Worm (Caenorhabditis elegans): Measurements from ENCODE around the gene T10B5.10.

The T10B5.10 gene

ce11 chrV:1871768-1872296, 15.8 kb upstream of the T10B5.10 start, which contains the start of the genes T10B5.4 and cct-7 (continued):
- TF ChIP-seq tbx-2 (tag; optimal IDR thresholded peaks at IDR 0.05) = peak; percentile 84
- TF ChIP-seq elt-3 (tag; optimal IDR thresholded peaks at IDR 0.05) = no peak
- peak; percentile 57 for TF ChIP-seq nhr-90 (tag; optimal IDR thresholded peaks at IDR 0.05; ENCODE audit: poor library complexity)
- peak; percentile 99 for TF ChIP-seq fkh-8 (tag; optimal IDR thresholded peaks at IDR 0.05)
- TF ChIP-seq nhr-20 (tag; optimal IDR thresholded peaks at IDR 0.05) = peak; percentile 84
- TF ChIP-seq nhr-237 (tag; optimal IDR thresholded peaks at IDR 0.05) = peak; percentile 73
- TF ChIP-seq C34B4.2 (tag; optimal IDR thresholded peaks at IDR 0.05) = no peak
- no peak for TF ChIP-seq lin-39 (tag; optimal IDR thresholded peaks at IDR 0.05)
- TF ChIP-seq efl-3 (GFP tag; optimal IDR thresholded peaks at IDR 0.05) = no peak
- TF ChIP-seq unc-62 (GFP tag; optimal IDR thresholded peaks at IDR 0.05) = no peak
- peak; percentile 75 to 86 (median 75) for TF ChIP-seq dpl-1 (GFP tag; optimal IDR thresholded peaks at IDR 0.05)
- no peak for TF ChIP-seq aha-1 (tag; optimal IDR thresholded peaks at IDR 0.05)
- peak; percentile 74 to 92 for TF ChIP-seq lsy-2 (tag; optimal IDR thresholded peaks at IDR 0.05)
- TF ChIP-seq alr-1 (tag; optimal IDR thresholded peaks at IDR 0.05; ENCODE audit: borderline replicate concordance) = no peak
- peak in 1 of 2 experiments; percentile 74 for TF ChIP-seq ztf-11 (tag; optimal IDR thresholded peaks at IDR 0.05)
- no peak for TF ChIP-seq pqm-1 (tag; optimal IDR thresholded peaks at IDR 0.05)
- no peak for TF ChIP-seq tlp-1 (tag; optimal IDR thresholded peaks at IDR 0.05)
- peak; percentile 93 for TF ChIP-seq lin-15B (tag; optimal IDR thresholded peaks at IDR 0.05)
- no peak for TF ChIP-seq pag-3 (tag; optimal IDR thresholded peaks at IDR 0.05; ENCODE audit: borderline replicate concordance, insufficient read depth)
- peak; percentile 46 for TF ChIP-seq mab-9 (GFP tag; IDR thresholded peaks at IDR 0.05)
- peak; percentile 98 for TF ChIP-seq fkh-10 (GFP tag; optimal IDR thresholded peaks at IDR 0.05)
- peak; percentile 83 to 85 for TF ChIP-seq efl-1 (optimal IDR thresholded peaks at IDR 0.05)
- peak; percentile 81 to 91 for TF ChIP-seq efl-1 (GFP tag; optimal IDR thresholded peaks at IDR 0.05 in 1 of 2)
- peak; percentile 57 for TF ChIP-seq nhr-11 (tag; optimal IDR thresholded peaks at IDR 0.05)
- TF ChIP-seq egl-13 (tag; optimal IDR thresholded peaks at IDR 0.05) = peak; percentile 88
- TF ChIP-seq ceh-8 (GFP tag; optimal IDR thresholded peaks at IDR 0.05) = no peak
- TF ChIP-seq F16B12.6 (tag; optimal IDR thresholded peaks at IDR 0.05) = peak; percentile 56
- no peak for TF ChIP-seq Y116A8C.19 (tag; optimal IDR thresholded peaks at IDR 0.05; ENCODE audit: borderline replicate concordance)
- peak; percentile 55; the same call in 1 of the 2 replicates for TF ChIP-seq nhr-19 (GFP tag; conservative IDR thresholded peaks at IDR 0.05)
- TF ChIP-seq C04F5.9 (tag; optimal IDR thresholded peaks at IDR 0.05) = no peak
- peak; percentile 92 for TF ChIP-seq nhr-71 (tag; optimal IDR thresholded peaks at IDR 0.05)

ce11 chrV:1870515-1870940, 14.5 kb upstream of the T10B5.10 start:
- TF ChIP-seq alr-1 (tag; optimal IDR thresholded peaks at IDR 0.05; ENCODE audit: borderline replicate concordance) (peak; percentile 24), ceh-88 (GFP tag; IDR thresholded peaks at IDR 0.05) (no peak)

- TF ChIP-seq ets-5 (GFP tag; IDR thresholded peaks at IDR 0.05) = no peak
Measured at ce11 chrV:1869682-1870081, 13.6 kb upstream of the T10B5.10 start, which contains the start of gene T10B5.3. TSS of gene T10B5.3 (minus strand) at chrV:1869782.

- peak; percentile 86 for TF ChIP-seq xbp-1 (tag; optimal IDR thresholded peaks at IDR 0.05)
- TF ChIP-seq lsy-2 (tag; optimal IDR thresholded peaks at IDR 0.05) = peak; percentile 91
- TF ChIP-seq hpl-2 (GFP tag; optimal IDR thresholded peaks at IDR 0.05) = no peak
- TF ChIP-seq efl-3 (GFP tag; optimal IDR thresholded peaks at IDR 0.05) = no peak
- no peak for TF ChIP-seq ces-1 (GFP tag; optimal IDR thresholded peaks at IDR 0.05)
- peak; percentile 61 for TF ChIP-seq fkh-10 (GFP tag; optimal IDR thresholded peaks at IDR 0.05)
- TF ChIP-seq ceh-82 (tag; optimal IDR thresholded peaks at IDR 0.05) = peak; percentile 95 to 96 (median 95)
- TF ChIP-seq ama-1 (optimal IDR thresholded peaks at IDR 0.05) = no peak
- TF ChIP-seq ets-5 (GFP tag; IDR thresholded peaks at IDR 0.05) = no peak
- no peak for TF ChIP-seq hlh-4 (tag; optimal IDR thresholded peaks at IDR 0.05)
- TF ChIP-seq fkh-8 (tag; optimal IDR thresholded peaks at IDR 0.05) = peak; percentile 85
- TF ChIP-seq unc-30 (tag; optimal IDR thresholded peaks at IDR 0.05) = no peak
- TF ChIP-seq lir-3 (tag; optimal IDR thresholded peaks at IDR 0.05; ENCODE audit: poor library complexity) = no peak
- no peak for TF ChIP-seq tlp-1 (tag; optimal IDR thresholded peaks at IDR 0.05)
- peak; percentile 55 for TF ChIP-seq aha-1 (tag; optimal IDR thresholded peaks at IDR 0.05)
- peak; percentile 96 to 98 for TF ChIP-seq lin-35 (GFP tag; optimal IDR thresholded peaks at IDR 0.05)
- peak; percentile 89 for TF ChIP-seq lin-15B (tag; optimal IDR thresholded peaks at IDR 0.05)
- TF ChIP-seq C04F5.9 (tag; optimal IDR thresholded peaks at IDR 0.05) = peak; percentile 17
- peak; percentile 92 for TF ChIP-seq nhr-85 (tag)
- TF ChIP-seq nhr-71 (tag; optimal IDR thresholded peaks at IDR 0.05) = peak; percentile 92
- peak; percentile 54 for TF ChIP-seq ztf-4 (tag; optimal IDR thresholded peaks at IDR 0.05)
- TF ChIP-seq C34B4.2 (tag; optimal IDR thresholded peaks at IDR 0.05) = no peak
- TF ChIP-seq nhr-12 (tag; optimal IDR thresholded peaks at IDR 0.05) = no peak
Measured at ce11 chrV:1868596-1869263, 12.7 kb upstream of the T10B5.10 start, which contains the start of gene knl-3. TSS of gene knl-3 (plus strand) at chrV:1869213.

All from whole organism, L1 larva.